Worm (Caenorhabditis elegans) whole organism, L1 larva: Measurements from ENCODE around the gene fbxa-215.

Experiments used
- dsc-1 ChIP-seq: sonication (generic microtip); optimal IDR thresholded peaks from 2 replicates; lab custom pipeline; 2016; ENCODE audit warnings: mild to moderate bottlenecking, missing genetic modification characterization, missing compliant biosample characterization
- lir-3 ChIP-seq: sonication (generic microtip); optimal IDR thresholded peaks from 2 replicates; lab custom pipeline; 2016; ENCODE audit warnings: mild to moderate bottlenecking, missing genetic modification characterization, moderate library complexity, missing compliant biosample characterization; ENCODE audit not compliant: poor library complexity
- mdl-1 ChIP-seq, 2 experiments: fragments of 150-350 bp; optimal IDR thresholded peaks; 2 replicates each; lab custom pipeline; 2014 to 2017; ENCODE audit warnings: missing biosample characterization in 2 of 2, missing genetic modification characterization in 2 of 2, inconsistent platforms in 1 of 2
- nhr-11 ChIP-seq: fragments of 150-350 bp; optimal IDR thresholded peaks from 2 replicates; lab custom pipeline; 2014; ENCODE audit warnings: missing biosample characterization, missing genetic modification characterization
- snpc-4 ChIP-seq: fragments of 150-350 bp; optimal IDR thresholded peaks from 2 replicates; lab custom pipeline; 2014; ENCODE audit warnings: missing biosample characterization, missing genetic modification characterization
- zag-1 ChIP-seq: fragments of 150-350 bp; optimal IDR thresholded peaks from 2 replicates; lab custom pipeline; 2014; ENCODE audit warnings: missing biosample characterization, missing genetic modification characterization

ce11 chrIV:13694600-13694999 lies 27.9 kb upstream of the fbxa-215 start:
- TF ChIP-seq zag-1 (tag; lab: Kevin White, UChicago) (no peak), lir-3 (tag; lab: Kevin White, UChicago) (no peak), dsc-1 (tag; lab: Kevin White, UChicago) (no peak), nhr-11 (tag; lab: Kevin White, UChicago) (no peak), snpc-4 (no peak), mdl-1 (tag; optimal IDR thresholded peaks at IDR 0.05; lab: Kevin White, UChicago) (no peak)
